Fruit fly (Drosophila melanogaster) whole organism, wandering third instar larva: ENCODE data around the gene CG32483.
A peak's percentile ranks its signal among the peaks of the same experiment; 100 is the strongest.

ENCODE experiments used
- Abd-B ChIP-seq: fragments of >200 bp; optimal IDR thresholded peaks from 2 replicates; lab custom pipeline; 2017; ENCODE audit warnings: missing biosample characterization, missing genetic modification characterization
- CG32264 ChIP-seq: fragments of 200-800 bp; sonication (Bioruptor generic); optimal IDR thresholded peaks from 2 replicates; lab custom pipeline; 2016; ENCODE audit warnings: missing biosample characterization, missing genetic modification characterization
- CG9705 ChIP-seq: fragments of 200-800 bp; sonication (Bioruptor generic); optimal IDR thresholded peaks from 2 replicates; lab custom pipeline; 2018; ENCODE audit warnings: missing biosample characterization, mild to moderate bottlenecking, missing genetic modification characterization
- CrebA ChIP-seq: fragments of 200-800 bp; sonication (Bioruptor generic); optimal IDR thresholded peaks from 2 replicates; lab custom pipeline; 2016; ENCODE audit warnings: missing biosample characterization, mild to moderate bottlenecking, missing genetic modification characterization, borderline replicate concordance
- Dfd ChIP-seq: fragments of >200 bp; optimal IDR thresholded peaks from 2 replicates; lab custom pipeline; 2017; ENCODE audit warnings: missing biosample characterization, missing genetic modification characterization
- Dif ChIP-seq: fragments of 200-275, 200-300 bp; sonication (Bioruptor generic); optimal IDR thresholded peaks from 2 replicates; lab custom pipeline; 2018; ENCODE audit warnings: missing biosample characterization, missing genetic modification characterization; ENCODE audit not compliant: partially characterized antibody
- HLH106 ChIP-seq: fragments of 200-800 bp; optimal IDR thresholded peaks from 3 replicates; lab custom pipeline; 2019; ENCODE audit warnings: missing biosample characterization, mild to moderate bottlenecking, missing genetic modification characterization, moderate library complexity
- Hnf4 ChIP-seq: fragments of 200-800 bp; sonication (Bioruptor generic); optimal IDR thresholded peaks from 2 replicates; lab custom pipeline; 2016; ENCODE audit warnings: missing biosample characterization, mild to moderate bottlenecking, missing genetic modification characterization
- Hr78 ChIP-seq: fragments of >200 bp; optimal IDR thresholded peaks from 2 replicates; lab custom pipeline; 2017; ENCODE audit warnings: missing biosample characterization, missing genetic modification characterization
- Hr83 ChIP-seq: fragments of 200-300 bp; sonication (Bioruptor generic); optimal IDR thresholded peaks from 2 replicates; lab custom pipeline; 2016; ENCODE audit warnings: missing biosample characterization, mild to moderate bottlenecking, missing genetic modification characterization, moderate library complexity; ENCODE audit not compliant: poor library complexity, severe bottlenecking
- Jra ChIP-seq: sonication (Bioruptor generic); optimal IDR thresholded peaks from 2 replicates; lab custom pipeline; 2016; ENCODE audit warnings: missing biosample characterization, missing genetic modification characterization
- Mio ChIP-seq: sonication (Bioruptor generic); optimal IDR thresholded peaks from 2 replicates; lab custom pipeline; 2016; ENCODE audit warnings: missing biosample characterization, missing genetic modification characterization
- Myc ChIP-seq: fragments of >200 bp; optimal IDR thresholded peaks from 2 replicates; lab custom pipeline; 2017
- N ChIP-seq: fragments of >200 bp; optimal IDR thresholded peaks from 2 replicates; lab custom pipeline; 2018; ENCODE audit warnings: missing biosample characterization, missing external identifiers, missing genetic modification characterization
- OdsH ChIP-seq: fragments of 200-800 bp; sonication (Bioruptor generic); optimal IDR thresholded peaks from 2 replicates; lab custom pipeline; 2016; ENCODE audit warnings: missing biosample characterization, mild to moderate bottlenecking, missing genetic modification characterization
- Rel ChIP-seq, 2 experiments: fragments of 200-800 bp; sonication (Bioruptor generic) in 1 of 2; optimal IDR thresholded peaks; 2 replicates in 1 of 2; 3 replicates in 1 of 2; lab custom pipeline; 2016 to 2019; ENCODE audit warnings: mild to moderate bottlenecking in 2 of 2, missing biosample characterization in 2 of 2, missing genetic modification characterization in 2 of 2, moderate library complexity in 1 of 2
- Sp1 ChIP-seq: fragments of 200-800 bp; sonication (Bioruptor generic); optimal IDR thresholded peaks from 3 replicates; lab custom pipeline; 2019; ENCODE audit warnings: missing biosample characterization, mild to moderate bottlenecking, missing genetic modification characterization, moderate library complexity
- Vsx2 ChIP-seq: fragments of 200-300, 225-300 bp; sonication (Bioruptor generic); optimal IDR thresholded peaks from 2 replicates; lab custom pipeline; 2018; ENCODE audit warnings: missing biosample characterization, missing genetic modification characterization; ENCODE audit not compliant: partially characterized antibody
- br ChIP-seq: fragments of 200-800 bp; sonication (Bioruptor generic); optimal IDR thresholded peaks from 2 replicates; lab custom pipeline; 2016; ENCODE audit warnings: missing biosample characterization, missing genetic modification characterization
- brk ChIP-seq: fragments of 200-800 bp; sonication (Bioruptor generic); optimal IDR thresholded peaks from 2 replicates; lab custom pipeline; 2016; ENCODE audit warnings: missing biosample characterization, mild to moderate bottlenecking, missing genetic modification characterization
- dl ChIP-seq, 2 experiments: fragments of 175-275, 200-275 bp in 1 of 2; fragments of 200-275 bp in 1 of 2; sonication (Bioruptor generic); optimal IDR thresholded peaks; lab custom pipeline; 2018; ENCODE audit warnings: mild to moderate bottlenecking in 2 of 2, missing biosample characterization in 2 of 2, missing genetic modification characterization in 2 of 2, moderate library complexity in 2 of 2; ENCODE audit not compliant: partially characterized antibody in 2 of 2, insufficient read depth in 1 of 2
- dmrt93B ChIP-seq: fragments of 200-800 bp; sonication (Bioruptor generic); optimal IDR thresholded peaks from 2 replicates; lab custom pipeline; 2018; ENCODE audit warnings: missing biosample characterization, mild to moderate bottlenecking, missing genetic modification characterization
- dsf ChIP-seq: sonication (Bioruptor generic); optimal IDR thresholded peaks from 2 replicates; lab custom pipeline; 2016; ENCODE audit warnings: missing biosample characterization, missing genetic modification characterization, borderline replicate concordance
- ey ChIP-seq: fragments of 200-800 bp; sonication (Bioruptor generic); optimal IDR thresholded peaks from 2 replicates; lab custom pipeline; 2016; ENCODE audit warnings: missing biosample characterization, missing genetic modification characterization
- foxo ChIP-seq, 2 experiments: fragments of 200-800 bp; sonication (Bioruptor generic); optimal IDR thresholded peaks; 2 replicates in 1 of 2; 3 replicates in 1 of 2; lab custom pipeline; 2016 to 2017; ENCODE audit warnings: missing biosample characterization in 2 of 2, missing genetic modification characterization in 2 of 2
- fru ChIP-seq: fragments of 200-800 bp; sonication (Bioruptor generic); optimal IDR thresholded peaks from 3 replicates; lab custom pipeline; 2016; ENCODE audit warnings: missing biosample characterization, mild to moderate bottlenecking, missing genetic modification characterization
- h ChIP-seq: fragments of 200-800 bp; sonication (Bioruptor generic); optimal IDR thresholded peaks from 3 replicates; lab custom pipeline; 2016; ENCODE audit warnings: missing biosample characterization, mild to moderate bottlenecking, missing genetic modification characterization
- jim ChIP-seq: fragments of 175-275, 200-325 bp; sonication (Bioruptor generic); optimal IDR thresholded peaks from 2 replicates; lab custom pipeline; 2016; ENCODE audit warnings: missing biosample characterization, mild to moderate bottlenecking, missing genetic modification characterization
- lola ChIP-seq: fragments of >200 bp; optimal IDR thresholded peaks from 2 replicates; lab custom pipeline; 2017; ENCODE audit warnings: missing biosample characterization, missing genetic modification characterization
- pan ChIP-seq: fragments of >200 bp; optimal IDR thresholded peaks from 2 replicates; lab custom pipeline; 2017
- psq ChIP-seq: fragments of 200-800 bp; sonication (Bioruptor generic); optimal IDR thresholded peaks from 3 replicates; lab custom pipeline; 2017; ENCODE audit warnings: missing biosample characterization, mild to moderate bottlenecking, missing genetic modification characterization, moderate library complexity
- rgr ChIP-seq: fragments of 200-800 bp; sonication (Bioruptor generic); optimal IDR thresholded peaks from 3 replicates; lab custom pipeline; 2016; ENCODE audit warnings: missing biosample characterization, mild to moderate bottlenecking, missing genetic modification characterization
- sage ChIP-seq: fragments of 200-800 bp; sonication (Bioruptor generic); optimal IDR thresholded peaks from 2 replicates; lab custom pipeline; 2016; ENCODE audit warnings: missing biosample characterization, mild to moderate bottlenecking, missing genetic modification characterization
- sv ChIP-seq: fragments of 200-800 bp; sonication (Bioruptor generic); optimal IDR thresholded peaks from 3 replicates; lab custom pipeline; 2016; ENCODE audit warnings: missing biosample characterization, missing genetic modification characterization
- tai ChIP-seq: sonication (Bioruptor generic); optimal IDR thresholded peaks from 2 replicates; lab custom pipeline; 2016; ENCODE audit warnings: missing biosample characterization, missing genetic modification characterization
- usp ChIP-seq: fragments of >200 bp; optimal IDR thresholded peaks from 2 replicates; lab custom pipeline; 2017; ENCODE audit warnings: missing biosample characterization, missing genetic modification characterization
- woc ChIP-seq: sonication (Bioruptor generic); optimal IDR thresholded peaks from 2 replicates; lab custom pipeline; 2016; ENCODE audit warnings: missing biosample characterization, mild to moderate bottlenecking, missing genetic modification characterization

CG32483 gene

dm6 chr3L:663880-664279 lies 26.0 kb downstream of the CG32483 start (continued):
- TF ChIP-seq dl (GFP tag; optimal IDR thresholded peaks at IDR 0.05; lab: Kevin White, UChicago; ENCODE audit: insufficient read depth in 1 of 2, partially characterized antibody in 2 of 2) (no peak), Vsx2 (no peak)

- TF ChIP-seq Sp1 (GFP tag; lab: Kevin White, UChicago) (peak; percentile 54), brk (GFP tag; lab: Kevin White, UChicago) (peak; percentile 17), Hnf4 (peak; percentile 54), rgr (GFP tag; lab: Kevin White, UChicago) (peak; percentile 71), psq (peak; percentile 54), HLH106 (peak; percentile 63), br (GFP tag; lab: Kevin White, UChicago) (peak; percentile 72), Dif (GFP tag; lab: Kevin White, UChicago) (peak; percentile 5), h (peak; percentile 79), foxo (GFP tag; optimal IDR thresholded peaks at IDR 0.05; lab: Kevin White, UChicago) (peak in 1 of 2 experiments; percentile 74), Mio (GFP tag; lab: Kevin White, UChicago) (no peak), Hr83 (GFP tag; lab: Kevin White, UChicago) (no peak), Rel (GFP tag; optimal IDR thresholded peaks at IDR 0.05; lab: Kevin White, UChicago) (peak; percentile 7), Rel (tag; optimal IDR thresholded peaks at IDR 0.05; lab: Kevin White, UChicago) (no peak), CG9705 (GFP tag; lab: Kevin White, UChicago) (no peak), N (GFP tag; lab: Kevin White, UChicago) (no peak), woc (GFP tag; lab: Kevin White, UChicago) (peak; percentile 51), usp (GFP tag; lab: Kevin White, UChicago) (no peak), dmrt93B (GFP tag; lab: Kevin White, UChicago) (peak; percentile 37), ey (peak; percentile 73), sv (no peak), CG32264 (GFP tag; lab: Kevin White, UChicago) (no peak), jim (no peak), Hr78 (no peak), OdsH (peak; percentile 63), fru (GFP tag; lab: Kevin White, UChicago) (peak; percentile 63), sage (GFP tag; lab: Kevin White, UChicago) (peak; percentile 55)
Measured at dm6 chr3L:660314-661075, 29.4 kb downstream of the CG32483 start.

- TF ChIP-seq Abd-B (GFP tag; lab: Kevin White, UChicago) (no peak), CG9705 (GFP tag; lab: Kevin White, UChicago) (no peak), Sp1 (GFP tag; lab: Kevin White, UChicago) (no peak), jim (no peak)
Measured at dm6 chr3L:658279-658678, 31.6 kb downstream of the CG32483 start.

dm6 chr3L:654019-654418 lies 35.9 kb downstream of the CG32483 start, which contains the start of the genes MED30 and Rev1:
MED30 (minus strand) TSS chr3L:654089.
Rev1 (plus strand) TSS chr3L:654363.
- TF ChIP-seq Mio (GFP tag; lab: Kevin White, UChicago), result peak; percentile 86
- no peak for TF ChIP-seq N (GFP tag; lab: Kevin White, UChicago)
- peak; percentile 96 for TF ChIP-seq Hr83 (GFP tag; lab: Kevin White, UChicago)
- TF ChIP-seq dsf (GFP tag; lab: Kevin White, UChicago), result peak; percentile 94
- TF ChIP-seq brk (GFP tag; lab: Kevin White, UChicago), result no peak
- peak; percentile 97 for TF ChIP-seq fru (GFP tag; lab: Kevin White, UChicago)
- TF ChIP-seq pan (lab: Kevin White, UChicago), result no peak
- peak; percentile 56 for TF ChIP-seq Rel (GFP tag; optimal IDR thresholded peaks at IDR 0.05; lab: Kevin White, UChicago)
- TF ChIP-seq Rel (tag; optimal IDR thresholded peaks at IDR 0.05; lab: Kevin White, UChicago), result peak; percentile 68
- peak; percentile 68 to 98 for TF ChIP-seq foxo (GFP tag; optimal IDR thresholded peaks at IDR 0.05; lab: Kevin White, UChicago)
- no peak for TF ChIP-seq lola (GFP tag; lab: Kevin White, UChicago)
- no peak for TF ChIP-seq Hr78
- no peak for TF ChIP-seq dl (GFP tag; optimal IDR thresholded peaks at IDR 0.05; lab: Kevin White, UChicago; ENCODE audit: insufficient read depth in 1 of 2, partially characterized antibody in 2 of 2)
- peak; percentile 80 for TF ChIP-seq dmrt93B (GFP tag; lab: Kevin White, UChicago)
- TF ChIP-seq Vsx2, result no peak
- TF ChIP-seq Myc, result peak; percentile 24
- TF ChIP-seq Sp1 (GFP tag; lab: Kevin White, UChicago), result peak; percentile 89
- TF ChIP-seq CrebA (GFP tag; lab: Kevin White, UChicago), result no peak
- no peak for TF ChIP-seq Abd-B (GFP tag; lab: Kevin White, UChicago)
- peak; percentile 90 for TF ChIP-seq psq
- TF ChIP-seq br (GFP tag; lab: Kevin White, UChicago), result peak; percentile 96
- TF ChIP-seq ey, result peak; percentile 97
- TF ChIP-seq jim, result peak; percentile 90
- TF ChIP-seq CG32264 (GFP tag; lab: Kevin White, UChicago), result peak; percentile 92
- TF ChIP-seq sv, result peak; percentile 96
- peak; percentile 97 for TF ChIP-seq rgr (GFP tag; lab: Kevin White, UChicago)
- no peak for TF ChIP-seq tai (GFP tag; lab: Kevin White, UChicago)
- no peak for TF ChIP-seq Dif (GFP tag; lab: Kevin White, UChicago)
- peak; percentile 85 for TF ChIP-seq sage (GFP tag; lab: Kevin White, UChicago)
- peak; percentile 89 for TF ChIP-seq woc (GFP tag; lab: Kevin White, UChicago)
- peak; percentile 97 for TF ChIP-seq Jra (GFP tag; lab: Kevin White, UChicago)
- peak; percentile 93 for TF ChIP-seq HLH106
- TF ChIP-seq usp (GFP tag; lab: Kevin White, UChicago), result no peak
- TF ChIP-seq h, result peak; percentile 97
- TF ChIP-seq OdsH, result peak; percentile 96
- TF ChIP-seq Dfd, result no peak
- TF ChIP-seq Hnf4, result peak; percentile 98
